Worm (Caenorhabditis elegans) whole organism, young adult: ENCODE data around the gene C23G10.1.

ENCODE experiments used
- C06A6.2 ChIP-seq: fragments of 200-800 bp; sonication (Bioruptor generic); conservative IDR thresholded peaks from 2 replicates; pipeline ENCODE4 v1.3.6; 2022; ENCODE audit warnings: missing genetic modification characterization, missing compliant biosample characterization
- F37B4.10 ChIP-seq: fragments of 200-800 bp; sonication (Bioruptor generic); IDR thresholded peaks from 2 replicates; pipeline ENCODE4 v1.3.6; 2022; ENCODE audit warnings: missing genetic modification characterization, missing compliant biosample characterization
- F39B2.1 ChIP-seq: fragments of 200-800 bp; sonication (Bioruptor generic); IDR thresholded peaks from 2 replicates; pipeline ENCODE4 v1.3.6; 2022; ENCODE audit warnings: missing genetic modification reagents, missing genetic modification characterization, missing compliant biosample characterization
- F55B11.4 ChIP-seq: sonication (generic microtip); optimal IDR thresholded peaks from 2 replicates; lab custom pipeline; 2016; ENCODE audit warnings: missing compliant biosample characterization, missing genetic modification characterization, borderline replicate concordance; ENCODE audit not compliant: insufficient read depth
- F57C9.4 ChIP-seq: sonication (generic microtip); optimal IDR thresholded peaks from 2 replicates; lab custom pipeline; 2017; ENCODE audit warnings: mild to moderate bottlenecking, missing genetic modification characterization, missing compliant biosample characterization
- K12H6.12 ChIP-seq: fragments of 200-800 bp; sonication (Bioruptor generic); optimal IDR thresholded peaks from 2 replicates; lab custom pipeline; 2018; ENCODE audit warnings: mild to moderate bottlenecking, missing genetic modification characterization, missing compliant biosample characterization
- Y56A3A.18 ChIP-seq: fragments of 200-800 bp; sonication (Bioruptor generic); IDR thresholded peaks from 2 replicates; pipeline ENCODE4 v1.3.6; 2022; ENCODE audit warnings: missing genetic modification reagents, missing genetic modification characterization, missing compliant biosample characterization
- akir-1 ChIP-seq: fragments of 200-800 bp; sonication (Bioruptor generic); optimal IDR thresholded peaks from 2 replicates; lab custom pipeline; 2018; ENCODE audit warnings: mild to moderate bottlenecking, missing genetic modification characterization, moderate library complexity, missing compliant biosample characterization
- aptf-2 ChIP-seq: fragments of 200-800 bp; sonication (Bioruptor generic); conservative IDR thresholded peaks from 2 replicates; pipeline ENCODE4 v1.3.6; 2022; ENCODE audit warnings: missing genetic modification reagents, missing genetic modification characterization, missing compliant biosample characterization
- atf-7 ChIP-seq: sonication (generic microtip); optimal IDR thresholded peaks from 2 replicates; lab custom pipeline; 2017; ENCODE audit warnings: mild to moderate bottlenecking, missing genetic modification characterization, missing compliant biosample characterization
- egl-44 ChIP-seq: fragments of 200-800 bp; sonication (Bioruptor generic); IDR thresholded peaks from 2 replicates; pipeline ENCODE4 v1.3.6; 2022; ENCODE audit warnings: missing genetic modification reagents, missing genetic modification characterization, missing compliant biosample characterization
- ets-4 ChIP-seq: fragments of 200-800 bp; sonication (Bioruptor generic); optimal IDR thresholded peaks from 2 replicates; lab custom pipeline; 2018; ENCODE audit warnings: mild to moderate bottlenecking, missing genetic modification characterization, missing compliant biosample characterization
- hmg-1.2 ChIP-seq: fragments of 200-800 bp; sonication (Bioruptor generic); IDR thresholded peaks from 2 replicates; pipeline ENCODE4 v1.3.6; 2022; ENCODE audit warnings: missing genetic modification reagents, missing genetic modification characterization, missing compliant biosample characterization
- let-607 ChIP-seq, 2 experiments: fragments of 200-800 bp in 1 of 2; sonication (Bioruptor generic) in 1 of 2; sonication (generic microtip) in 1 of 2; optimal IDR thresholded peaks; 2 replicates each; lab custom pipeline; 2016 to 2018; ENCODE audit warnings: mild to moderate bottlenecking in 2 of 2, missing compliant biosample characterization in 2 of 2, missing genetic modification characterization in 2 of 2, moderate library complexity in 2 of 2, missing genotype in 1 of 2
- lin-26 ChIP-seq: fragments of 200-800 bp; sonication (Bioruptor generic); IDR thresholded peaks from 2 replicates; pipeline ENCODE4 v1.3.6; 2022; ENCODE audit warnings: missing genetic modification reagents, missing genetic modification characterization, missing compliant biosample characterization
- lir-1 ChIP-seq: fragments of 200-800 bp; sonication (Bioruptor generic); conservative IDR thresholded peaks from 2 replicates; pipeline ENCODE4 v1.3.6; 2022; ENCODE audit warnings: missing genetic modification reagents, missing genetic modification characterization, missing compliant biosample characterization
- mes-4 ChIP-seq: sonication (generic microtip); optimal IDR thresholded peaks from 2 replicates; lab custom pipeline; 2016; ENCODE audit warnings: missing genotype, missing genetic modification characterization, missing compliant biosample characterization
- nfya-1 ChIP-seq: sonication (generic microtip); optimal IDR thresholded peaks from 2 replicates; lab custom pipeline; 2017; ENCODE audit warnings: antibody characterized with exemption, missing compliant biosample characterization, missing genetic modification characterization, borderline replicate concordance; ENCODE audit not compliant: insufficient read depth
- nhr-80 ChIP-seq: sonication (generic microtip); optimal IDR thresholded peaks from 2 replicates; lab custom pipeline; 2016; ENCODE audit warnings: missing genetic modification characterization, missing compliant biosample characterization
- nhr-90 ChIP-seq: sonication (generic microtip); optimal IDR thresholded peaks from 2 replicates; lab custom pipeline; 2016; ENCODE audit warnings: missing genotype, mild to moderate bottlenecking, missing genetic modification characterization, missing compliant biosample characterization
- rec-8 ChIP-seq, 2 experiments: sonication (generic microtip); optimal IDR thresholded peaks; 2 replicates each; lab custom pipeline; 2016; ENCODE audit warnings: mild to moderate bottlenecking in 2 of 2, missing genetic modification characterization in 2 of 2, missing genetic modification reagents in 2 of 2, missing genotype in 2 of 2, missing biosample characterization in 1 of 2, missing compliant biosample characterization in 1 of 2, moderate library complexity in 1 of 2
- snpc-1.1 ChIP-seq: sonication (generic microtip); optimal IDR thresholded peaks from 2 replicates; lab custom pipeline; 2017; ENCODE audit warnings: missing genetic modification characterization, mild to moderate bottlenecking, missing compliant biosample characterization, antibody characterized with exemption, moderate library complexity, missing genotype, missing genetic modification reagents; ENCODE audit not compliant: insufficient read depth
- snpc-1.3 ChIP-seq: sonication (generic microtip); optimal IDR thresholded peaks from 2 replicates; lab custom pipeline; 2017; ENCODE audit warnings: missing genetic modification characterization, mild to moderate bottlenecking, missing compliant biosample characterization, antibody characterized with exemption, moderate library complexity, missing genotype, missing genetic modification reagents; ENCODE audit not compliant: insufficient read depth
- snpc-4 ChIP-seq, 5 experiments: fragments of 150-350 bp in 1 of 5; sonication (generic microtip) in 4 of 5; optimal IDR thresholded peaks; 2 replicates each; lab custom pipeline; 2014 to 2018; ENCODE audit warnings: missing genetic modification characterization in 5 of 5, missing biosample characterization in 3 of 5, antibody characterized with exemption in 2 of 5, mild to moderate bottlenecking in 2 of 5, missing compliant biosample characterization in 2 of 5, missing genotype in 2 of 5, moderate library complexity in 2 of 5, missing genetic modification reagents in 1 of 5
- somi-1 ChIP-seq: fragments of 200-800 bp; sonication (Bioruptor generic); optimal IDR thresholded peaks from 2 replicates; lab custom pipeline; 2018; ENCODE audit warnings: mild to moderate bottlenecking, missing genetic modification characterization, missing compliant biosample characterization
- tbp1 ChIP-seq: fragments of 200-800 bp; sonication (Bioruptor generic); optimal IDR thresholded peaks from 2 replicates; lab custom pipeline; 2018; ENCODE audit warnings: mild to moderate bottlenecking, missing genetic modification characterization, missing compliant biosample characterization
- xnd-1 ChIP-seq: sonication (generic microtip); optimal IDR thresholded peaks from 2 replicates; lab custom pipeline; 2016; ENCODE audit warnings: missing genotype, missing genetic modification reagents, missing genetic modification characterization, missing compliant biosample characterization
- ztf-22 ChIP-seq: fragments of 200-800 bp; sonication (Bioruptor generic); optimal IDR thresholded peaks from 2 replicates; lab custom pipeline; 2018; ENCODE audit warnings: mild to moderate bottlenecking, missing genetic modification characterization, moderate library complexity, missing compliant biosample characterization
- ztf-26 ChIP-seq: sonication (generic microtip); optimal IDR thresholded peaks from 2 replicates; lab custom pipeline; 2017; ENCODE audit warnings: missing genetic modification characterization, missing compliant biosample characterization
- ztf-6 ChIP-seq: fragments of 200-800 bp; sonication (Bioruptor generic); IDR thresholded peaks from 2 replicates; pipeline ENCODE4 v1.3.6; 2022; ENCODE audit warnings: missing genetic modification reagents, missing genetic modification characterization, missing compliant biosample characterization

The C23G10.1 gene

ce11 chrIII:6176761-6177160, 32.3 kb upstream of the C23G10.1 start, which contains the start of gene F42A10.6:
Gene F42A10.6 (minus strand): TSS chrIII:6176861.
- TF ChIP-seq lin-26 (no peak), nhr-80 (tag; lab: Kevin White, UChicago) (peak; percentile 59)

- TF ChIP-seq nhr-80 (tag; lab: Kevin White, UChicago) (peak; percentile 13), mes-4 (tag; lab: Kevin White, UChicago) (no peak)
- TF ChIP-seq, all 124 proteins: peak for 1
Measured at ce11 chrIII:6177631-6178030, 31.5 kb upstream of the C23G10.1 start.

- TF ChIP-seq snpc-1.1 (tag; lab: Kevin White, UChicago) (no peak), snpc-4 (GFP tag; optimal IDR thresholded peaks at IDR 0.05; lab: Kevin White, UChicago) (no peak), snpc-4 (tag; optimal IDR thresholded peaks at IDR 0.05; lab: Kevin White, UChicago) (no peak), snpc-1.3 (tag; lab: Kevin White, UChicago) (no peak), ztf-26 (tag; lab: Kevin White, UChicago) (no peak), akir-1 (GFP tag; lab: Kevin White, UChicago) (no peak), F37B4.10 (GFP tag; lab: Robert Waterston, UW) (no peak), K12H6.12 (no peak)
- TF ChIP-seq, all 124 proteins: peak for 0
Measured at ce11 chrIII:6178586-6178985, 30.5 kb upstream of the C23G10.1 start, which contains the start of gene F42A10.7. Gene F42A10.7 (minus strand): TSS chrIII:6178686.

ce11 chrIII:6179062-6179461, 30.0 kb upstream of the C23G10.1 start:
- no peak for TF ChIP-seq C06A6.2 (GFP tag; lab: Robert Waterston, UW)
- TF ChIP-seq tbp1 (GFP tag; lab: Kevin White, UChicago), result peak; percentile 14
- TF ChIP-seq ztf-22 (GFP tag; lab: Kevin White, UChicago), result peak; percentile 65
- TF ChIP-seq lin-26, result no peak
- TF ChIP-seq egl-44 (GFP tag; lab: Robert Waterston, UW), result 0 out of 2 replicates have a peak, but pooled peaks have one; percentile 40
- no peak for TF ChIP-seq nfya-1 (tag; lab: Kevin White, UChicago)
- TF ChIP-seq Y56A3A.18 (GFP tag; lab: Robert Waterston, UW), result no peak
- no peak for TF ChIP-seq xnd-1 (tag; lab: Kevin White, UChicago)
- no peak for TF ChIP-seq nhr-90 (tag; lab: Kevin White, UChicago)
- no peak for TF ChIP-seq rec-8 (tag; optimal IDR thresholded peaks at IDR 0.05; lab: Kevin White, UChicago)
- no peak for TF ChIP-seq ztf-6 (GFP tag; lab: Robert Waterston, UW)
- no peak for TF ChIP-seq F55B11.4 (tag; lab: Kevin White, UChicago)
- TF ChIP-seq aptf-2 (GFP tag; lab: Robert Waterston, UW), result no peak
- TF ChIP-seq snpc-4 (GFP tag; optimal IDR thresholded peaks at IDR 0.05; lab: Kevin White, UChicago), result no peak
- TF ChIP-seq snpc-4 (tag; optimal IDR thresholded peaks at IDR 0.05; lab: Kevin White, UChicago), result peak in 1 of 4 experiments; percentile 28
- peak in 1 of 2 experiments; percentile 53 for TF ChIP-seq let-607 (tag; optimal IDR thresholded peaks at IDR 0.05; lab: Kevin White, UChicago)
- no peak for TF ChIP-seq somi-1 (GFP tag; lab: Kevin White, UChicago)
- peak; percentile 74 for TF ChIP-seq atf-7
- peak; percentile 21 for TF ChIP-seq ets-4 (GFP tag; lab: Kevin White, UChicago)
- TF ChIP-seq snpc-1.3 (tag; lab: Kevin White, UChicago), result no peak
- no peak for TF ChIP-seq F39B2.1 (GFP tag; lab: Robert Waterston, UW)
- no peak for TF ChIP-seq lir-1 (GFP tag; lab: Robert Waterston, UW)
- 0 out of 2 replicates have a peak, but pooled peaks have one; percentile 5 for TF ChIP-seq hmg-1.2
- TF ChIP-seq nhr-80 (tag; lab: Kevin White, UChicago), result peak; percentile 99
- no peak for TF ChIP-seq F57C9.4 (tag; lab: Kevin White, UChicago)
- TF ChIP-seq, all 124 proteins: peak for 9
